Worm (Caenorhabditis elegans): Measurements from ENCODE around the gene C50F7.3.

C50F7.3 gene

ce11 chrIV:7764319-7764718, 32.2 kb downstream of the C50F7.3 start:
- TF ChIP-seq unc-62 (GFP tag; optimal IDR thresholded peaks at IDR 0.05 in 1 of 2) = peak in 1 of 2 experiments; percentile 73
- no peak for TF ChIP-seq unc-62 (tag; optimal IDR thresholded peaks at IDR 0.05)
- no peak for TF ChIP-seq nhr-102 (tag; optimal IDR thresholded peaks at IDR 0.05)
- TF ChIP-seq snpc-1.2 (GFP tag; IDR thresholded peaks at IDR 0.05) = peak; percentile 67; the same call in 1 of the 2 replicates
- 0 out of 2 replicates have a peak, but pooled peaks have one; percentile 5 for TF ChIP-seq lin-38 (GFP tag; IDR thresholded peaks at IDR 0.05)

DNA sequence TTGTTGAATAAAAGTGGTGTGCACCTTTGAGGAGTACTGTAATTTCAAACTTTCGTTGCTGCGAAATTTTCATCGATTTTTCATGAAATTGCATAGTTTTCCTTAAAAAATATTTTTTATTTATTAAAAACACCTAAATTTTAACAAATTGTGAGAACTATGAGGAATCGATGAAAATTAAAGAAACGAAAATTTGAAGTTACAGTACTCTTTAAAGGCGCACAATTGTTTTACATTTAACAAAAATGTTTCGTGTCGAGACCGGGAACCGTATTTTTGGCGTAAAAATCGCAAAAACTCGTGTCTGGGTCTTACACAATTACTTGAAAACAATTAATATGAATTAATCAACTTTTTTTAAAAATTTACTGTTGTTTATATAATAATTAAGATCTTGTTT, 38.0 kb downstream of the C50F7.3 start, which contains the start of gene rdl-1:
Gene rdl-1 (minus strand): TSS at position 101 of the 400 bp plus-strand sequence.
- TF ChIP-seq lin-38 (GFP tag; IDR thresholded peaks at IDR 0.05) (no peak), mep-1 (tag; optimal IDR thresholded peaks at IDR 0.05) (no peak), F37D6.2 (tag; optimal IDR thresholded peaks at IDR 0.05) (no peak), skn-1 (tag; optimal IDR thresholded peaks at IDR 0.05) (no peak), nhr-48 (tag; optimal IDR thresholded peaks at IDR 0.05) (no peak)

DNA sequence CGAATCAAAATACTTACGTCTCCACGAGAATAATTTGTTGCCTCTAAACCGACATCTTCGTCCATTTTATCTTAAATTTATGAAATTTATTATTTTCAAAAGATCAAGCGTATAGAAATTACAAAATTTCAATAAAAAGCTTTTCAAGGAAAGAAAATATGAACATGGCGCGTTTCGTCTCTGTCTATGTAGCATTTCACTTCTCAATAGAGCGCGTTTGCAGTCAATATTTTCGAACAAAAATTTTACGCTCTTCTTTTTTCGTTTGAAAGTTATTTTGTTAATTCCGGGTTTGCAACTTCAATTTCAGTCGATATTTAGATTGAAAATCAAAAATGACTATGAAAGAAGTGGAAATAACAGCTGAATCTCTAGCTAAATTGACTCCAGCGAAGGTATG, 42.1 kb downstream of the C50F7.3 start, which contains the start of the genes hcf-1 and swd-2.2:
Gene hcf-1 (minus strand): TSS at position 70 of the 400 bp plus-strand sequence.
Gene swd-2.2 (plus strand): TSS at position 206 of the 400 bp plus-strand sequence.
- TF ChIP-seq dpl-1 (GFP tag; optimal IDR thresholded peaks at IDR 0.05) (peak; percentile 58), nhr-11 (tag; optimal IDR thresholded peaks at IDR 0.05) (no peak), nhr-237 (tag; optimal IDR thresholded peaks at IDR 0.05) (no peak), aha-1 (tag) (peak; percentile 50), nhr-77 (tag; optimal IDR thresholded peaks at IDR 0.05) (peak; percentile 8), lsy-2 (tag; optimal IDR thresholded peaks at IDR 0.05) (peak in 1 of 2 experiments; percentile 63), mes-2 (tag; optimal IDR thresholded peaks at IDR 0.05; ENCODE audit: poor library complexity, severe bottlenecking) (peak; percentile 43), lin-38 (GFP tag; IDR thresholded peaks at IDR 0.05) (peak; percentile 93), T20F7.1 (GFP tag; optimal IDR thresholded peaks at IDR 0.05) (peak; percentile 47), F44E2.7 (GFP tag; IDR thresholded peaks at IDR 0.05) (no peak), nhr-28 (tag; optimal IDR thresholded peaks at IDR 0.05) (peak; percentile 22)

DNA sequence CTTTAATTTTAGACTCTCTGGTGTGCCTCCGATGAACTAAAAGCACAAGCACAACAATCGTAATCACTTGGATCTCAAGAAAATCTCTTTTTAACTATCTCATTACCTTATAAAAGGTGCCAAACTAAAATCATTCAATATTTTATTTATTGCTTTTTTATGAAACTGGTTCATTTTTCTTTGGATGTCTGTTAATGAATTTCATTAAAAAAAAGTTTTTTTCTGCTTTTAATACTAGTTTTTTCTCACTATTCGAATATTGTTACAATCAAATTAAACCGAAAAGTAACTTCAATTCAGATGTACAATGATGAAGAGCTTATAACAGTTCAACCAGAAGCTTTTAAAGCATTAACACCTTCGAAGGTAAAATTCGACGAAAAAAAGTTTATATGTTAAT, 43.6 kb downstream of the C50F7.3 start, which contains the start of gene swd-2.1:
Gene swd-2.1 (plus strand): TSS at position 301 of the 400 bp plus-strand sequence.
- TF ChIP-seq ceh-82 (tag; optimal IDR thresholded peaks at IDR 0.05) = no peak
- no peak for TF ChIP-seq gei-8 (GFP tag; optimal IDR thresholded peaks at IDR 0.05)
- no peak for TF ChIP-seq rbr-2 (tag; optimal IDR thresholded peaks at IDR 0.05)
- no peak for TF ChIP-seq pha-4 (GFP tag; IDR thresholded peaks at IDR 0.05)
- TF ChIP-seq pha-4 (tag; optimal IDR thresholded peaks at IDR 0.05) = no peak
- no peak for TF ChIP-seq Y5F2A.4 (GFP tag; optimal IDR thresholded peaks at IDR 0.05)
- no peak for TF ChIP-seq hif-1 (tag; optimal IDR thresholded peaks at IDR 0.05)
- no peak for TF ChIP-seq set-16 (GFP tag; IDR thresholded peaks at IDR 0.05)

DNA sequence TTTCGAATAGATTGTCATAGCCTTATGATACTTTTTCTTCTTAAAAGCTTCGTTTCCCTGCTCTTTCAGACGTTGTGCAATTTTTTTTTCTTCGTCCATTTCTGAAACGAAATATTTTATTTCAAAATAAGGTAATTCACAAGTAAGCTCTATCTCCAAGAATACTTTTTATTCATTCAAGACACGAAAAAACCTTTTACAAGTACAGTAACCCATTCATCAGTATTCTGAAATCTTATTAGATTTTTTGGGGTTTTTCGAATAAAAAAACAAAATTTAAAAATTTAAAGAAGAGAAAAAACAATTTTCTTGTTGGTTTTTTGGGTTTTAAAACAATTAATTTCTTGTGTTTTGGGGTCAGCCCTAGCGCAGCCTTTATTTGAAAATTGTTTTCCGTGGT, 46.7 kb downstream of the C50F7.3 start, which contains the start of gene rpap-3:
Gene rpap-3 (minus strand): TSS at position 101 of the 400 bp plus-strand sequence.
- TF ChIP-seq T26A8.4 (GFP tag; IDR thresholded peaks at IDR 0.05) = no peak
- TF ChIP-seq daf-16 (GFP tag; optimal IDR thresholded peaks at IDR 0.05) = peak in 1 of 2 experiments; percentile 0
- no peak for TF ChIP-seq daf-16 (tag; optimal IDR thresholded peaks at IDR 0.05)

ce11 chrIV:7782292-7782691, 50.2 kb downstream of the C50F7.3 start, which contains the start of gene sec-10:
Gene sec-10 (minus strand): TSS chrIV:7782499.
- TF ChIP-seq madf-9 (GFP tag; conservative IDR thresholded peaks at IDR 0.05) (no peak), nhr-28 (tag; optimal IDR thresholded peaks at IDR 0.05) (peak; percentile 68), dve-1 (tag; optimal IDR thresholded peaks at IDR 0.05; ENCODE audit: insufficient read depth) (peak; percentile 57), pqm-1 (tag; optimal IDR thresholded peaks at IDR 0.05) (peak; percentile 9), ZK337.2 (GFP tag; IDR thresholded peaks at IDR 0.05) (no peak), daf-16 (GFP tag; optimal IDR thresholded peaks at IDR 0.05) (no peak), daf-16 (tag; optimal IDR thresholded peaks at IDR 0.05) (peak; percentile 42), zfp-3 (GFP tag; conservative IDR thresholded peaks at IDR 0.05) (peak; percentile 60; the same call in 1 of the 2 replicates), T26A8.4 (GFP tag; IDR thresholded peaks at IDR 0.05) (peak; percentile 64; the same call in 1 of the 2 replicates), unc-39 (tag; optimal IDR thresholded peaks at IDR 0.05) (no peak), lin-38 (GFP tag; IDR thresholded peaks at IDR 0.05) (peak; percentile 43; the same call in 1 of the 2 replicates), php-3 (GFP tag; IDR thresholded peaks at IDR 0.05) (peak; percentile 63), arid-1 (GFP tag; conservative IDR thresholded peaks at IDR 0.05) (0 out of 2 replicates have a peak, but pooled peaks have one; percentile 33)
